Fruit fly (Drosophila melanogaster) whole organism, embryonic: ENCODE results near the gene bb8.

Source experiments
- Asciz ChIP-seq: fragments of 200-800 bp; sonication (Bioruptor generic); optimal IDR thresholded peaks from 2 replicates; lab custom pipeline; 2017; ENCODE audit warnings: missing biosample characterization, mild to moderate bottlenecking, missing genetic modification characterization, missing genetic modification reagents
- Awh ChIP-seq: fragments of 200-800 bp; sonication (Bioruptor generic); IDR thresholded peaks from 2 replicates; pipeline ENCODE4, ENCODE4 v1.3.6; 2022; ENCODE audit warnings: missing biosample characterization, missing genetic modification characterization
- CG10321 ChIP-seq: fragments of 200-800 bp; sonication (Bioruptor generic); IDR thresholded peaks from 2 replicates; pipeline ENCODE4 v1.3.6; 2022; ENCODE audit warnings: missing biosample characterization, missing genetic modification characterization
- CG10462 ChIP-seq: fragments of 200-800 bp; sonication (Bioruptor generic); optimal IDR thresholded peaks from 2 replicates; lab custom pipeline; 2016; ENCODE audit warnings: missing biosample characterization, missing genetic modification characterization
- CG10543 ChIP-seq: fragments of 200-800 bp; sonication (Bioruptor generic); optimal IDR thresholded peaks from 3 replicates; lab custom pipeline; 2017; ENCODE audit warnings: missing biosample characterization, mild to moderate bottlenecking, missing genetic modification characterization, moderate library complexity
- CG11085 ChIP-seq: fragments of 200-800 bp; sonication (Bioruptor generic); IDR thresholded peaks from 2 replicates; pipeline ENCODE4 v1.3.6; 2022; ENCODE audit warnings: missing biosample characterization, missing genetic modification characterization
- CG11398 ChIP-seq: fragments of 200-800 bp; sonication (Bioruptor generic); optimal IDR thresholded peaks from 2 replicates; lab custom pipeline; 2016; ENCODE audit warnings: missing biosample characterization, missing genetic modification characterization
- CG13894 ChIP-seq: fragments of 200-800 bp; sonication (Bioruptor generic); optimal IDR thresholded peaks from 3 replicates; lab custom pipeline; 2018; ENCODE audit warnings: missing biosample characterization, mild to moderate bottlenecking, missing genetic modification characterization, moderate library complexity
- CG16863 ChIP-seq: fragments of 200-800 bp; sonication (Bioruptor generic); optimal IDR thresholded peaks from 3 replicates; lab custom pipeline; 2016; ENCODE audit warnings: missing biosample characterization, missing genetic modification characterization
- CG2116 ChIP-seq: fragments of 200-800 bp; sonication (Bioruptor generic); optimal IDR thresholded peaks from 3 replicates; lab custom pipeline; 2018; ENCODE audit warnings: missing biosample characterization, mild to moderate bottlenecking, missing genetic modification characterization
- CG2678 ChIP-seq: fragments of 200-800 bp; sonication (Bioruptor generic); optimal IDR thresholded peaks from 3 replicates; lab custom pipeline; 2019; ENCODE audit warnings: missing biosample characterization, mild to moderate bottlenecking, missing genetic modification characterization, moderate library complexity
- CG30020 ChIP-seq: fragments of 200-800 bp; optimal IDR thresholded peaks from 2 replicates; lab custom pipeline; 2019; ENCODE audit warnings: missing biosample characterization, mild to moderate bottlenecking, missing genetic modification characterization, moderate library complexity
- CG3838 ChIP-seq: fragments of 200-800 bp; sonication (Bioruptor generic); optimal IDR thresholded peaks from 3 replicates; lab custom pipeline; 2016; ENCODE audit warnings: missing biosample characterization, missing genetic modification characterization
- CG7357 ChIP-seq: fragments of 200-800 bp; sonication (Bioruptor generic); IDR thresholded peaks from 3 replicates; pipeline ENCODE4 v1.3.6; 2022; ENCODE audit warnings: missing biosample characterization, missing genetic modification characterization
- Dad ChIP-seq: fragments of 200-800 bp; sonication (Bioruptor generic); optimal IDR thresholded peaks from 3 replicates; lab custom pipeline; 2016; ENCODE audit warnings: missing biosample characterization, missing genetic modification characterization
- Dip2 ChIP-seq: fragments of 200-800 bp; sonication (Bioruptor generic); IDR thresholded peaks from 2 replicates; pipeline ENCODE4 v1.3.6; 2022; ENCODE audit warnings: missing biosample characterization, missing genetic modification characterization
- Doc2 ChIP-seq: fragments of 200-800 bp; sonication (Bioruptor generic); IDR thresholded peaks from 2 replicates; pipeline ENCODE4 v1.3.6; 2022; ENCODE audit warnings: missing biosample characterization, missing genetic modification characterization
- Elba2 ChIP-seq: fragments of 200-800 bp; sonication (Bioruptor generic); optimal IDR thresholded peaks from 3 replicates; lab custom pipeline; 2016; ENCODE audit warnings: missing biosample characterization, missing genetic modification characterization
- Gsc ChIP-seq: fragments of 200-800 bp; sonication (Bioruptor generic); IDR thresholded peaks from 2 replicates; pipeline ENCODE4 v1.3.6; 2022; ENCODE audit warnings: missing biosample characterization, missing genetic modification characterization
- Gug ChIP-seq: fragments of 200-800 bp; sonication (Bioruptor generic); IDR thresholded peaks from 4 replicates; pipeline ENCODE4 v1.3.6; 2022; ENCODE audit warnings: missing biosample characterization, missing genetic modification characterization
- H2.0 ChIP-seq: fragments of 200-800 bp; sonication (Bioruptor generic); IDR thresholded peaks from 2 replicates; pipeline ENCODE4 v1.3.6; 2022; ENCODE audit warnings: missing biosample characterization, missing genetic modification characterization
- Hr51 ChIP-seq, 2 experiments: fragments of 200-800 bp; sonication (Bioruptor generic); optimal IDR thresholded peaks; 2 replicates in 1 of 2; 3 replicates in 1 of 2; lab custom pipeline; 2016 to 2018; ENCODE audit warnings: missing biosample characterization in 2 of 2, missing genetic modification characterization in 2 of 2, mild to moderate bottlenecking in 1 of 2, moderate library complexity in 1 of 2
- Hsf ChIP-seq: fragments of 200-800 bp; sonication (Bioruptor generic); optimal IDR thresholded peaks from 3 replicates; lab custom pipeline; 2016; ENCODE audit warnings: missing biosample characterization, missing genetic modification characterization
- MESR4 ChIP-seq: fragments of 200-800 bp; sonication (Bioruptor generic); optimal IDR thresholded peaks from 2 replicates; lab custom pipeline; 2018; ENCODE audit warnings: missing biosample characterization, mild to moderate bottlenecking, missing genetic modification characterization, moderate library complexity
- Neu2 ChIP-seq: fragments of 200-800 bp; sonication (Bioruptor generic); optimal IDR thresholded peaks from 3 replicates; lab custom pipeline; 2016; ENCODE audit warnings: missing biosample characterization, missing genetic modification characterization, borderline replicate concordance
- Oli ChIP-seq: fragments of 200-800 bp; sonication (Bioruptor generic); optimal IDR thresholded peaks from 2 replicates; lab custom pipeline; 2018; ENCODE audit warnings: missing biosample characterization, mild to moderate bottlenecking, missing genetic modification characterization, moderate library complexity
- Rx ChIP-seq: fragments of 200-800 bp; sonication (Bioruptor generic); IDR thresholded peaks from 2 replicates; pipeline ENCODE4 v1.3.6; 2022; ENCODE audit warnings: missing biosample characterization, missing genetic modification characterization
- Sox102F ChIP-seq: fragments of 200-800 bp; sonication (Bioruptor generic); optimal IDR thresholded peaks from 2 replicates; lab custom pipeline; 2018; ENCODE audit warnings: missing biosample characterization, mild to moderate bottlenecking, missing genetic modification characterization, moderate library complexity
- Xbp1 ChIP-seq: fragments of 200-800 bp; sonication (Bioruptor generic); optimal IDR thresholded peaks from 3 replicates; lab custom pipeline; 2016; ENCODE audit warnings: missing biosample characterization, mild to moderate bottlenecking, missing genetic modification characterization
- ase ChIP-seq: fragments of 200-800 bp; sonication (Bioruptor generic); IDR thresholded peaks from 3 replicates; pipeline ENCODE4 v1.3.6; 2022; ENCODE audit warnings: missing biosample characterization, missing genetic modification characterization
- ato ChIP-seq: fragments of 200-800 bp; sonication (Bioruptor generic); IDR thresholded peaks from 2 replicates; pipeline ENCODE4 v1.3.6; 2022; ENCODE audit warnings: missing biosample characterization, missing genetic modification characterization; ENCODE audit not compliant: partially characterized antibody
- bowl ChIP-seq: fragments of 200-800 bp; sonication (Bioruptor generic); IDR thresholded peaks from 2 replicates; pipeline ENCODE4 v1.3.6; 2022; ENCODE audit warnings: missing biosample characterization, missing genetic modification characterization
- cas ChIP-seq: fragments of 200-800 bp; sonication (Bioruptor generic); IDR thresholded peaks from 2 replicates; pipeline ENCODE4 v1.3.6; 2022; ENCODE audit warnings: missing biosample characterization, missing genetic modification characterization
- caup ChIP-seq: fragments of 200-800 bp; sonication (Bioruptor generic); optimal IDR thresholded peaks from 3 replicates; lab custom pipeline; 2017; ENCODE audit warnings: missing biosample characterization, mild to moderate bottlenecking, missing genetic modification characterization, moderate library complexity; ENCODE audit not compliant: severe bottlenecking
- exex ChIP-seq: fragments of 200-800 bp; sonication (Bioruptor generic); optimal IDR thresholded peaks from 4 replicates; lab custom pipeline; 2018; ENCODE audit warnings: missing biosample characterization, mild to moderate bottlenecking, missing genetic modification characterization, moderate library complexity
- gsb-n ChIP-seq: fragments of 200-800 bp; sonication (Bioruptor generic); optimal IDR thresholded peaks from 3 replicates; lab custom pipeline; 2018; ENCODE audit warnings: missing biosample characterization, mild to moderate bottlenecking, missing genetic modification characterization
- hb ChIP-seq: fragments of 200-800 bp; sonication (Bioruptor generic); IDR thresholded peaks from 3 replicates; pipeline ENCODE4 v1.3.6; 2022; ENCODE audit warnings: missing biosample characterization, missing genetic modification characterization; ENCODE audit not compliant: partially characterized antibody
- hkb ChIP-seq, 2 experiments: fragments of 200-800 bp in 1 of 2; fragments of >200 bp in 1 of 2; sonication (Bioruptor generic) in 1 of 2; IDR thresholded peaks in 1 of 2; optimal IDR thresholded peaks in 1 of 2; 2 replicates each; pipeline versions ENCODE4 v1.3.6 to Lab custom; 2017 to 2022; ENCODE audit warnings: missing biosample characterization in 1 of 2, missing genetic modification characterization in 1 of 2
- jing ChIP-seq: fragments of 200-800 bp; sonication (Bioruptor generic); optimal IDR thresholded peaks from 2 replicates; lab custom pipeline; 2018; ENCODE audit warnings: missing biosample characterization, mild to moderate bottlenecking, missing genetic modification characterization
- kay ChIP-seq: fragments of 200-800 bp; sonication (Bioruptor generic); optimal IDR thresholded peaks from 2 replicates; lab custom pipeline; 2016; ENCODE audit warnings: missing biosample characterization, missing genetic modification characterization
- mirr ChIP-seq: fragments of 200-800 bp; sonication (Bioruptor generic); optimal IDR thresholded peaks from 3 replicates; lab custom pipeline; 2018; ENCODE audit warnings: missing biosample characterization, mild to moderate bottlenecking, missing genetic modification characterization
- schlank ChIP-seq: fragments of 200-800 bp; sonication (Bioruptor generic); optimal IDR thresholded peaks from 2 replicates; lab custom pipeline; 2018; ENCODE audit warnings: missing biosample characterization, mild to moderate bottlenecking, missing genetic modification characterization
- slp2 ChIP-seq: fragments of 200-800 bp; sonication (Bioruptor generic); optimal IDR thresholded peaks from 2 replicates; lab custom pipeline; 2016; ENCODE audit warnings: missing biosample characterization, missing genetic modification characterization
- tio ChIP-seq: fragments of 200-800 bp; sonication (Bioruptor generic); optimal IDR thresholded peaks from 2 replicates; lab custom pipeline; 2017; ENCODE audit warnings: missing biosample characterization, missing genetic modification characterization, inconsistent platforms
- trh ChIP-seq: fragments of 200-800 bp; sonication (Bioruptor generic); optimal IDR thresholded peaks from 2 replicates; lab custom pipeline; 2016; ENCODE audit warnings: missing biosample characterization, missing genetic modification characterization
- twi ChIP-seq: fragments of 200-800 bp; optimal IDR thresholded peaks from 2 replicates; lab custom pipeline; 2019; ENCODE audit warnings: missing biosample characterization, mild to moderate bottlenecking, missing genetic modification characterization, moderate library complexity
- wdn ChIP-seq: fragments of 200-800 bp; sonication (Bioruptor generic); IDR thresholded peaks from 2 replicates; pipeline ENCODE4 v1.3.6; 2022; ENCODE audit warnings: missing biosample characterization, missing genetic modification characterization
- wek ChIP-seq: fragments of 200-800 bp; sonication (Bioruptor generic); optimal IDR thresholded peaks from 3 replicates; lab custom pipeline; 2018; ENCODE audit warnings: missing biosample characterization, mild to moderate bottlenecking, missing genetic modification characterization, moderate library complexity
- zen ChIP-seq: fragments of 200-800 bp; sonication (Bioruptor generic); optimal IDR thresholded peaks from 3 replicates; lab custom pipeline; 2018; ENCODE audit warnings: missing biosample characterization, mild to moderate bottlenecking, missing genetic modification characterization, moderate library complexity
- zfh1 ChIP-seq: fragments of 200-800 bp; sonication (Bioruptor generic); IDR thresholded peaks from 3 replicates; pipeline ENCODE4 v1.3.6; 2022; ENCODE audit warnings: missing biosample characterization, missing genetic modification characterization

The bb8 gene

DNA sequence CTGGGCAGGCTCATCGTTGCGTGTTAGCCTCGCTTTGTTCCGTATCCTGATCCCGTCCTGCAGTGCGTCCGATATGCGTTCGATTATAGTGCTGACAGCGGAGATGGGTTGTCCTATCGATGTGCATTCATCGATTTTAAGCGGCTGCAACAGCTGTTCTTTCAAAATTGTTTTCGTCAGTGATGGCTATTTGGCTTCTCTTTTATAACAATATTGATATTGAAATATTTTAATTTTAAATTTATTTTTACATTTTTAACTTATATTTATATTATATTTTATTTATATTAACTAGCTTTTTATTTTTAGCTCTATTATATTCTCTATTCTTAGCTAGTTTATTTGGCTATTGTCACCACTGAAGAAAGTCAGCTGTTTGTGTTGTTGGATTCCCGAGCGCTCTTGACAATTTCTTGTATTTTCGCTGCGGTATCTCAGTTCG is 32.0 kb downstream of the bb8 start, which contains the start of the genes wda and Pex11c (continued):
- peak; percentile 86 for TF ChIP-seq twi
- peak; percentile 44; the same call in 1 of the 2 replicates for TF ChIP-seq ato (GFP tag; lab: Robert Waterston, UW)
- TF ChIP-seq tio (GFP tag; lab: Kevin White, UChicago), result peak; percentile 65
- peak; percentile 95 for TF ChIP-seq gsb-n
- TF ChIP-seq Rx (GFP tag; lab: Robert Waterston, UW), result no peak; the same call in 1 of the 2 replicates
- TF ChIP-seq CG10462 (GFP tag; lab: Kevin White, UChicago), result peak; percentile 83
- TF ChIP-seq Awh (GFP tag; lab: Robert Waterston, UW), result peak; percentile 74; the same call in 1 of the 2 replicates
- TF ChIP-seq Gsc (GFP tag; lab: Robert Waterston, UW), result no peak
- TF ChIP-seq Hr51 (GFP tag; optimal IDR thresholded peaks at IDR 0.05; lab: Kevin White, UChicago), result peak; percentile 56 to 92
- TF ChIP-seq Asciz (GFP tag; lab: Kevin White, UChicago), result peak; percentile 45
- no peak; the same call in 2 of the 3 replicates for TF ChIP-seq hb (GFP tag; lab: Robert Waterston, UW)
- peak; percentile 87 for TF ChIP-seq CG2116 (GFP tag; lab: Kevin White, UChicago)
- TF ChIP-seq Dip2 (GFP tag; lab: Robert Waterston, UW), result no peak
- peak; percentile 75; the same call in 2 of the 3 replicates for TF ChIP-seq CG7357 (GFP tag; lab: Robert Waterston, UW)
- TF ChIP-seq Doc2 (GFP tag; lab: Robert Waterston, UW), result no peak
- TF ChIP-seq trh, result no peak
- peak; percentile 23; the same call in 1 of the 2 replicates for TF ChIP-seq CG10321 (GFP tag; lab: Robert Waterston, UW)
- TF ChIP-seq ase, result peak; percentile 85
- TF ChIP-seq zfh1, result peak; percentile 88
- TF ChIP-seq exex (tag; lab: Kevin White, UChicago), result peak; percentile 62
- peak; percentile 9 for TF ChIP-seq jing (GFP tag; lab: Kevin White, UChicago)
- TF ChIP-seq cas (GFP tag; lab: Robert Waterston, UW), result peak; percentile 69; the same call in 1 of the 2 replicates
- peak; percentile 75 for TF ChIP-seq wdn (GFP tag; lab: Robert Waterston, UW)
- peak; percentile 26 for TF ChIP-seq CG3838 (GFP tag; lab: Kevin White, UChicago)
- peak; percentile 48 for TF ChIP-seq MESR4 (GFP tag; lab: Kevin White, UChicago)
- TF ChIP-seq Oli (tag; lab: Kevin White, UChicago), result peak; percentile 88
- peak; percentile 87 for TF ChIP-seq Xbp1 (GFP tag; lab: Kevin White, UChicago)
- TF ChIP-seq CG13894 (tag; lab: Kevin White, UChicago), result no peak
- no peak for TF ChIP-seq Neu2 (GFP tag; lab: Kevin White, UChicago)
- TF ChIP-seq bowl, result peak; percentile 67
- no peak for TF ChIP-seq slp2 (GFP tag; lab: Kevin White, UChicago)
- TF ChIP-seq H2.0 (GFP tag; lab: Robert Waterston, UW), result peak; percentile 79
- TF ChIP-seq schlank (tag; lab: Kevin White, UChicago), result no peak
- TF ChIP-seq CG30020 (tag; lab: Kevin White, UChicago), result peak; percentile 82
- no peak for TF ChIP-seq hkb (optimal IDR thresholded peaks at IDR 0.05; lab: Kevin White, UChicago)
- peak; percentile 88 for TF ChIP-seq hkb (GFP tag; IDR thresholded peaks at IDR 0.05; lab: Robert Waterston, UW)
- no peak for TF ChIP-seq mirr (GFP tag; lab: Kevin White, UChicago)
- TF ChIP-seq zen (tag; lab: Kevin White, UChicago), result peak; percentile 80
- TF ChIP-seq Dad, result no peak
- TF ChIP-seq Gug (GFP tag; lab: Robert Waterston, UW), result no peak
- peak; percentile 82 for TF ChIP-seq caup (GFP tag; lab: Kevin White, UChicago)
- peak; percentile 94 for TF ChIP-seq Sox102F (GFP tag; lab: Kevin White, UChicago)
- TF ChIP-seq CG16863 (GFP tag; lab: Kevin White, UChicago), result peak; percentile 33
- TF ChIP-seq Hsf (GFP tag; lab: Kevin White, UChicago), result peak; percentile 24
- TF ChIP-seq kay (GFP tag; lab: Kevin White, UChicago), result peak; percentile 60
- peak; percentile 66 for TF ChIP-seq CG11085 (GFP tag; lab: Robert Waterston, UW)
- TF ChIP-seq CG2678, result peak; percentile 92
- no peak for TF ChIP-seq wek (GFP tag; lab: Kevin White, UChicago)
- peak; percentile 16 for TF ChIP-seq Elba2 (GFP tag; lab: Kevin White, UChicago)
- TF ChIP-seq CG11398 (GFP tag; lab: Kevin White, UChicago), result no peak
- TF ChIP-seq CG10543, result peak; percentile 51
